Worm (Caenorhabditis elegans) whole organism, midembryonic: ENCODE results near the gene srj-26.

Experiments
- flt-1 ChIP-seq: fragments of 200-800 bp; sonication (Bioruptor generic); IDR thresholded peaks from 2 replicates; pipeline ENCODE4 v1.3.6; 2022; ENCODE audit warnings: missing genetic modification characterization, missing compliant biosample characterization
- klf-2 ChIP-seq: fragments of 200-800 bp; sonication (Bioruptor generic); conservative IDR thresholded peaks from 2 replicates; pipeline ENCODE4 v1.3.6; 2022; ENCODE audit warnings: missing genetic modification reagents, missing genetic modification characterization, missing compliant biosample characterization
- ref-1 ChIP-seq: fragments of 200-800 bp; sonication (Bioruptor generic); conservative IDR thresholded peaks from 2 replicates; pipeline ENCODE4 v1.3.6; 2022; ENCODE audit warnings: missing genetic modification reagents, missing genetic modification characterization, missing compliant biosample characterization
- tab-1 ChIP-seq: fragments of 200-800 bp; sonication (Bioruptor generic); IDR thresholded peaks from 2 replicates; pipeline ENCODE4 v1.3.6; 2022; ENCODE audit warnings: missing genetic modification characterization, missing compliant biosample characterization
- ztf-23 ChIP-seq: fragments of 200-800 bp; sonication (Bioruptor generic); IDR thresholded peaks from 2 replicates; pipeline ENCODE4 v1.3.6; 2022; ENCODE audit warnings: missing genetic modification reagents, missing genetic modification characterization, missing compliant biosample characterization
- ztf-29 ChIP-seq: fragments of 200-800 bp; sonication (Bioruptor generic); IDR thresholded peaks from 2 replicates; pipeline ENCODE4 v1.3.6; 2022; ENCODE audit warnings: missing genetic modification reagents, missing genetic modification characterization, missing compliant biosample characterization

- TF ChIP-seq ref-1 (GFP tag; lab: Robert Waterston, UW) (no peak), tab-1 (GFP tag; lab: Robert Waterston, UW) (no peak), ztf-23 (no peak), flt-1 (GFP tag; lab: Robert Waterston, UW) (no peak), klf-2 (GFP tag; lab: Robert Waterston, UW) (no peak), ztf-29 (GFP tag; lab: Robert Waterston, UW) (no peak)
Measured at ce11 chrV:18397814-18398213, 23.1 kb upstream of the srj-26 start, which contains the start of gene Y51A2B.16.
